Fruit fly (Drosophila melanogaster) whole organism, embryonic: ENCODE measurements around the gene Orco.

Experiments used
- Adf1 ChIP-seq: fragments of 200-800 bp; sonication (Bioruptor generic); IDR thresholded peaks from 2 replicates; pipeline ENCODE4 v1.3.6; 2022; ENCODE audit warnings: missing biosample characterization, missing genetic modification characterization
- B-H1 ChIP-seq: fragments of 200-800 bp; sonication (Bioruptor generic); IDR thresholded peaks from 3 replicates; pipeline ENCODE4 v1.3.6; 2022; ENCODE audit warnings: missing biosample characterization, missing genetic modification characterization
- Bdp1 ChIP-seq: fragments of 200-800 bp; sonication (Bioruptor generic); optimal IDR thresholded peaks from 3 replicates; lab custom pipeline; 2016; ENCODE audit warnings: missing biosample characterization, missing genetic modification characterization
- BtbVII ChIP-seq: fragments of 200-800 bp; sonication (Bioruptor generic); optimal IDR thresholded peaks from 3 replicates; lab custom pipeline; 2017; ENCODE audit warnings: missing biosample characterization, mild to moderate bottlenecking, missing genetic modification characterization
- CG10431 ChIP-seq: fragments of 200-800 bp; sonication (Bioruptor generic); optimal IDR thresholded peaks from 3 replicates; lab custom pipeline; 2018; ENCODE audit warnings: missing biosample characterization, mild to moderate bottlenecking, missing genetic modification characterization
- CG11695 ChIP-seq: fragments of 200-800 bp; sonication (Bioruptor generic); IDR thresholded peaks from 3 replicates; pipeline ENCODE4 v1.3.6; 2022; ENCODE audit warnings: missing biosample characterization, missing genetic modification characterization
- CG12071 ChIP-seq: fragments of 200-800 bp; sonication (Bioruptor generic); optimal IDR thresholded peaks from 3 replicates; lab custom pipeline; 2018; ENCODE audit warnings: missing biosample characterization, mild to moderate bottlenecking, missing genetic modification characterization
- CG12299 ChIP-seq: fragments of 200-800 bp; sonication (Bioruptor generic); optimal IDR thresholded peaks from 2 replicates; lab custom pipeline; 2018; ENCODE audit warnings: missing biosample characterization, mild to moderate bottlenecking, missing genetic modification characterization
- CG13894 ChIP-seq: fragments of 200-800 bp; sonication (Bioruptor generic); optimal IDR thresholded peaks from 3 replicates; lab custom pipeline; 2018; ENCODE audit warnings: missing biosample characterization, mild to moderate bottlenecking, missing genetic modification characterization, moderate library complexity
- CG14965 ChIP-seq: fragments of 200-800 bp; sonication (Bioruptor generic); optimal IDR thresholded peaks from 2 replicates; lab custom pipeline; 2016; ENCODE audit warnings: missing biosample characterization, missing genetic modification characterization, borderline replicate concordance
- CG17359 ChIP-seq: fragments of 200-800 bp; sonication (Bioruptor generic); optimal IDR thresholded peaks from 3 replicates; lab custom pipeline; 2018; ENCODE audit warnings: missing biosample characterization, mild to moderate bottlenecking, missing genetic modification characterization, moderate library complexity
- CG17361 ChIP-seq: fragments of 200-800 bp; sonication (Bioruptor generic); IDR thresholded peaks from 3 replicates; pipeline ENCODE4 v1.3.6; 2022; ENCODE audit warnings: missing biosample characterization, missing genetic modification characterization
- CG17385 ChIP-seq: fragments of 200-800 bp; sonication (Bioruptor generic); optimal IDR thresholded peaks from 3 replicates; lab custom pipeline; 2018; ENCODE audit warnings: missing biosample characterization, mild to moderate bottlenecking, missing genetic modification characterization
- CG17829 ChIP-seq: fragments of 200-800 bp; optimal IDR thresholded peaks from 2 replicates; lab custom pipeline; 2019; ENCODE audit warnings: missing biosample characterization, mild to moderate bottlenecking, missing genetic modification characterization, moderate library complexity
- CG18599 ChIP-seq: fragments of 200-800 bp; sonication (Bioruptor generic); optimal IDR thresholded peaks from 3 replicates; lab custom pipeline; 2017; ENCODE audit warnings: missing biosample characterization, missing genetic modification characterization, mild to moderate bottlenecking, moderate library complexity, missing genetic modification reagents
- CG32772 ChIP-seq: fragments of 200-800 bp; sonication (Bioruptor generic); IDR thresholded peaks from 2 replicates; pipeline ENCODE4 v1.3.6; 2022; ENCODE audit warnings: missing biosample characterization, missing genetic modification characterization
- CG3847 ChIP-seq: fragments of 200-800 bp; sonication (Bioruptor generic); IDR thresholded peaks from 2 replicates; pipeline ENCODE4 v1.3.6; 2022; ENCODE audit warnings: missing biosample characterization, missing genetic modification characterization
- CG4707 ChIP-seq: fragments of 200-800 bp; sonication (Bioruptor generic); optimal IDR thresholded peaks from 2 replicates; lab custom pipeline; 2018; ENCODE audit warnings: missing biosample characterization, mild to moderate bottlenecking, missing genetic modification characterization, moderate library complexity
- CG7357 ChIP-seq: fragments of 200-800 bp; sonication (Bioruptor generic); IDR thresholded peaks from 3 replicates; pipeline ENCODE4 v1.3.6; 2022; ENCODE audit warnings: missing biosample characterization, missing genetic modification characterization
- CTCF ChIP-seq: fragments of 200-800 bp; sonication (Bioruptor generic); optimal IDR thresholded peaks from 2 replicates; lab custom pipeline; 2017; ENCODE audit warnings: missing biosample characterization, mild to moderate bottlenecking, missing genetic modification characterization, moderate library complexity
- Dip2 ChIP-seq: fragments of 200-800 bp; sonication (Bioruptor generic); IDR thresholded peaks from 2 replicates; pipeline ENCODE4 v1.3.6; 2022; ENCODE audit warnings: missing biosample characterization, missing genetic modification characterization
- Fer2 ChIP-seq: fragments of 200-800 bp; sonication (Bioruptor generic); optimal IDR thresholded peaks from 2 replicates; lab custom pipeline; 2018; ENCODE audit warnings: missing biosample characterization, mild to moderate bottlenecking, missing genetic modification characterization, moderate library complexity
- Mad ChIP-seq: fragments of 200-800 bp; sonication (Bioruptor generic); optimal IDR thresholded peaks from 2 replicates; lab custom pipeline; 2016; ENCODE audit warnings: missing biosample characterization, missing genetic modification characterization
- Neu2 ChIP-seq: fragments of 200-800 bp; sonication (Bioruptor generic); optimal IDR thresholded peaks from 3 replicates; lab custom pipeline; 2016; ENCODE audit warnings: missing biosample characterization, missing genetic modification characterization, borderline replicate concordance
- Nf-YA ChIP-seq: fragments of 200-800 bp; sonication (Bioruptor generic); IDR thresholded peaks from 2 replicates; pipeline ENCODE4 v1.3.6; 2022; ENCODE audit warnings: missing biosample characterization, missing genetic modification characterization
- Six4 ChIP-seq: fragments of 200-800 bp; sonication (Bioruptor generic); optimal IDR thresholded peaks from 2 replicates; lab custom pipeline; 2016; ENCODE audit warnings: missing biosample characterization, missing genetic modification characterization
- Sox100B ChIP-seq: fragments of 200-800 bp; sonication (Bioruptor generic); optimal IDR thresholded peaks from 3 replicates; lab custom pipeline; 2018; ENCODE audit warnings: missing biosample characterization, mild to moderate bottlenecking, missing genetic modification characterization
- Xrp1 ChIP-seq: fragments of 200-800 bp; sonication (Bioruptor generic); IDR thresholded peaks from 2 replicates; pipeline ENCODE4 v1.3.6; 2022; ENCODE audit warnings: missing biosample characterization, missing genetic modification characterization
- ap ChIP-seq: fragments of 200-800 bp; sonication (Bioruptor generic); IDR thresholded peaks from 2 replicates; pipeline ENCODE4 v1.3.6; 2022; ENCODE audit warnings: missing biosample characterization, missing genetic modification characterization
- ara ChIP-seq: fragments of 200-800 bp; sonication (Bioruptor generic); IDR thresholded peaks from 2 replicates; pipeline ENCODE4 v1.3.6; 2022; ENCODE audit warnings: missing biosample characterization, missing genetic modification characterization
- ase ChIP-seq: fragments of 200-800 bp; sonication (Bioruptor generic); IDR thresholded peaks from 3 replicates; pipeline ENCODE4 v1.3.6; 2022; ENCODE audit warnings: missing biosample characterization, missing genetic modification characterization
- ash1 ChIP-seq: fragments of 200-800 bp; sonication (Bioruptor generic); optimal IDR thresholded peaks from 2 replicates; lab custom pipeline; 2018; ENCODE audit warnings: missing biosample characterization, mild to moderate bottlenecking, missing genetic modification characterization
- bab2 ChIP-seq: fragments of 200-800 bp; sonication (Bioruptor generic); optimal IDR thresholded peaks from 2 replicates; lab custom pipeline; 2016; ENCODE audit warnings: missing biosample characterization, missing genetic modification characterization
- chn ChIP-seq: fragments of 200-800 bp; sonication (Bioruptor generic); optimal IDR thresholded peaks from 2 replicates; lab custom pipeline; 2016; ENCODE audit warnings: missing biosample characterization, missing genetic modification characterization
- crol ChIP-seq: fragments of 200-800 bp; sonication (Bioruptor generic); IDR thresholded peaks from 2 replicates; pipeline ENCODE4 v1.3.6; 2022; ENCODE audit warnings: missing biosample characterization, missing genetic modification characterization
- disco-r ChIP-seq: fragments of 200-800 bp; sonication (Bioruptor generic); optimal IDR thresholded peaks from 2 replicates; lab custom pipeline; 2016; ENCODE audit warnings: missing biosample characterization, missing genetic modification characterization
- dm ChIP-seq: fragments of 200-800 bp; sonication (Bioruptor generic); optimal IDR thresholded peaks from 3 replicates; lab custom pipeline; 2016; ENCODE audit warnings: missing biosample characterization, missing genetic modification characterization
- en ChIP-seq: fragments of 200-800 bp; sonication (Bioruptor generic); optimal IDR thresholded peaks from 2 replicates; lab custom pipeline; 2016; ENCODE audit warnings: missing biosample characterization, missing genetic modification characterization
- fd96Cb ChIP-seq: fragments of 200-800 bp; sonication (Bioruptor generic); optimal IDR thresholded peaks from 2 replicates; lab custom pipeline; 2018; ENCODE audit warnings: missing biosample characterization, mild to moderate bottlenecking, missing genetic modification characterization, moderate library complexity
- ftz-f1 ChIP-seq: fragments of 200-800 bp; sonication (Bioruptor generic); optimal IDR thresholded peaks from 2 replicates; lab custom pipeline; 2016; ENCODE audit warnings: missing biosample characterization, missing genetic modification characterization
- gfzf ChIP-seq: fragments of 200-800 bp; sonication (Bioruptor generic); optimal IDR thresholded peaks from 2 replicates; lab custom pipeline; 2016; ENCODE audit warnings: missing biosample characterization, mild to moderate bottlenecking, missing genetic modification characterization, moderate library complexity
- ind ChIP-seq: fragments of 200-800 bp; sonication (Bioruptor generic); optimal IDR thresholded peaks from 3 replicates; lab custom pipeline; 2016; ENCODE audit warnings: missing biosample characterization, missing genetic modification characterization
- jing ChIP-seq: fragments of 200-800 bp; sonication (Bioruptor generic); optimal IDR thresholded peaks from 2 replicates; lab custom pipeline; 2018; ENCODE audit warnings: missing biosample characterization, mild to moderate bottlenecking, missing genetic modification characterization
- klu ChIP-seq: fragments of 200-800 bp; sonication (Bioruptor generic); IDR thresholded peaks from 2 replicates; pipeline ENCODE4 v1.3.6; 2022; ENCODE audit warnings: missing biosample characterization, missing genetic modification characterization
- mirr ChIP-seq: fragments of 200-800 bp; sonication (Bioruptor generic); optimal IDR thresholded peaks from 3 replicates; lab custom pipeline; 2018; ENCODE audit warnings: missing biosample characterization, mild to moderate bottlenecking, missing genetic modification characterization
- onecut ChIP-seq: fragments of 200-800 bp; sonication (Bioruptor generic); IDR thresholded peaks from 2 replicates; pipeline ENCODE4 v1.3.6; 2022; ENCODE audit warnings: missing biosample characterization, missing genetic modification characterization
- org-1 ChIP-seq: fragments of 200-800 bp; sonication (Bioruptor generic); optimal IDR thresholded peaks from 2 replicates; lab custom pipeline; 2017; ENCODE audit warnings: missing biosample characterization, missing genetic modification characterization
- psq ChIP-seq: fragments of 200-800 bp; sonication (Bioruptor generic); optimal IDR thresholded peaks from 2 replicates; lab custom pipeline; 2017; ENCODE audit warnings: missing biosample characterization, missing genetic modification characterization
- row ChIP-seq: fragments of 200-800 bp; sonication (Bioruptor generic); IDR thresholded peaks from 3 replicates; pipeline ENCODE4 v1.3.6; 2022; ENCODE audit warnings: missing biosample characterization, missing genetic modification characterization
- sd ChIP-seq: fragments of 200-800 bp; sonication (Bioruptor generic); optimal IDR thresholded peaks from 3 replicates; lab custom pipeline; 2018; ENCODE audit warnings: missing biosample characterization, mild to moderate bottlenecking, missing genetic modification characterization, moderate library complexity
- sna ChIP-seq: fragments of 200-800 bp; sonication (Bioruptor generic); IDR thresholded peaks from 2 replicates; pipeline ENCODE4 v1.3.6; 2022; ENCODE audit warnings: missing biosample characterization, missing genetic modification characterization; ENCODE audit not compliant: partially characterized antibody
- toy ChIP-seq: fragments of 200-800 bp; sonication (Bioruptor generic); IDR thresholded peaks from 2 replicates; pipeline ENCODE4 v1.3.6; 2022; ENCODE audit warnings: missing biosample characterization, missing genetic modification characterization
- tup ChIP-seq: fragments of 200-800 bp; sonication (Bioruptor generic); optimal IDR thresholded peaks from 2 replicates; lab custom pipeline; 2016; ENCODE audit warnings: missing biosample characterization, mild to moderate bottlenecking, missing genetic modification characterization, moderate library complexity
- vvl ChIP-seq: fragments of 200-800 bp; sonication (Bioruptor generic); IDR thresholded peaks from 2 replicates; pipeline ENCODE4 v1.3.6; 2022; ENCODE audit warnings: missing biosample characterization, missing genetic modification characterization

The Orco gene

dm6 chr3R:5412987-5413386 lies 781 bp upstream of the Orco start (continued):
- no peak for TF ChIP-seq crol (GFP tag; lab: Robert Waterston, UW)
- no peak for TF ChIP-seq CG7357
- no peak for TF ChIP-seq CG11695 (GFP tag; lab: Robert Waterston, UW)
- no peak for TF ChIP-seq Neu2 (GFP tag; lab: Kevin White, UChicago)
- no peak for TF ChIP-seq Bdp1 (GFP tag; lab: Kevin White, UChicago)
- no peak for TF ChIP-seq gfzf (GFP tag; lab: Kevin White, UChicago)
- no peak for TF ChIP-seq CG12071 (GFP tag; lab: Kevin White, UChicago)
- TF ChIP-seq fd96Cb (tag; lab: Kevin White, UChicago) = peak; percentile 33
- TF ChIP-seq klu = no peak
- no peak for TF ChIP-seq sd (tag; lab: Kevin White, UChicago)
- TF ChIP-seq CG32772 (GFP tag; lab: Robert Waterston, UW) = no peak
- peak; percentile 44 for TF ChIP-seq CG17829
- TF ChIP-seq CG13894 = no peak
- TF ChIP-seq Fer2 (tag; lab: Kevin White, UChicago) = peak; percentile 15
- no peak for TF ChIP-seq ftz-f1
- no peak for TF ChIP-seq Adf1 (GFP tag; lab: Robert Waterston, UW)
- TF ChIP-seq Six4 (GFP tag; lab: Kevin White, UChicago) = no peak
- no peak for TF ChIP-seq Mad (GFP tag; lab: Kevin White, UChicago)
- no peak for TF ChIP-seq mirr (GFP tag; lab: Kevin White, UChicago)
- no peak for TF ChIP-seq CG10431 (GFP tag; lab: Kevin White, UChicago)
- peak; percentile 69; the same call in 1 of the 3 replicates for TF ChIP-seq CG17361
- no peak for TF ChIP-seq tup (GFP tag; lab: Kevin White, UChicago)
- no peak for TF ChIP-seq bab2 (GFP tag; lab: Kevin White, UChicago)
- no peak for TF ChIP-seq ap (GFP tag; lab: Robert Waterston, UW)
- TF ChIP-seq CG12299 = no peak
- no peak for TF ChIP-seq CG4707 (GFP tag; lab: Kevin White, UChicago)
- TF ChIP-seq Sox100B = peak; percentile 62
- TF ChIP-seq dm (GFP tag; lab: Kevin White, UChicago) = no peak
- peak; percentile 31 for TF ChIP-seq org-1 (GFP tag; lab: Kevin White, UChicago)
- TF ChIP-seq CG17359 (tag; lab: Kevin White, UChicago) = peak; percentile 42
- TF ChIP-seq ara (GFP tag; lab: Robert Waterston, UW) = no peak
- TF ChIP-seq CG18599 (GFP tag; lab: Kevin White, UChicago) = peak; percentile 72
- TF ChIP-seq chn (GFP tag; lab: Kevin White, UChicago) = no peak
- no peak for TF ChIP-seq CG3847 (GFP tag; lab: Robert Waterston, UW)
- TF ChIP-seq disco-r (GFP tag; lab: Kevin White, UChicago) = no peak
- peak; percentile 23 for TF ChIP-seq ind (GFP tag; lab: Kevin White, UChicago)
- TF ChIP-seq psq (GFP tag; lab: Kevin White, UChicago) = no peak
- peak; percentile 43 for TF ChIP-seq CG17385
- TF ChIP-seq toy (GFP tag; lab: Robert Waterston, UW) = no peak
- TF ChIP-seq BtbVII = peak; percentile 29
- peak; percentile 46 for TF ChIP-seq row
- no peak for TF ChIP-seq Dip2 (GFP tag; lab: Robert Waterston, UW)
- TF ChIP-seq ase (GFP tag; lab: Robert Waterston, UW) = no peak
- no peak for TF ChIP-seq en
- no peak for TF ChIP-seq sna (GFP tag; lab: Robert Waterston, UW)
- no peak for TF ChIP-seq onecut (GFP tag; lab: Robert Waterston, UW)
- no peak for TF ChIP-seq CG14965 (GFP tag; lab: Kevin White, UChicago)
- TF ChIP-seq CTCF (GFP tag; lab: Kevin White, UChicago) = no peak
- TF ChIP-seq B-H1 (GFP tag; lab: Robert Waterston, UW) = no peak
- no peak for TF ChIP-seq vvl
- TF ChIP-seq jing (GFP tag; lab: Kevin White, UChicago) = no peak
- no peak for TF ChIP-seq Xrp1 (GFP tag; lab: Robert Waterston, UW)
- TF ChIP-seq Nf-YA (GFP tag; lab: Robert Waterston, UW) = no peak
- TF ChIP-seq ash1 (GFP tag; lab: Kevin White, UChicago) = no peak
